Fruit fly (Drosophila melanogaster): ENCODE results near the gene Dysb.

Dysb gene

dm6 chr3L:18895079-18895478 lies 27.5 kb downstream of the Dysb start:
- TF ChIP-seq CG14014 (GFP tag; IDR thresholded peaks at IDR 0.05) (no peak), corto (GFP tag; optimal IDR thresholded peaks at IDR 0.05) (no peak), pita (GFP tag; optimal IDR thresholded peaks at IDR 0.05) (no peak), dati (GFP tag; IDR thresholded peaks at IDR 0.05) (no peak), jigr1 (GFP tag; IDR thresholded peaks at IDR 0.05) (no peak), CG12391 (tag; optimal IDR thresholded peaks at IDR 0.05) (no peak), so (GFP tag; IDR thresholded peaks at IDR 0.05) (0 out of 3 replicates have a peak, but pooled peaks have one; percentile 22), CG43689 (GFP tag; IDR thresholded peaks at IDR 0.05) (no peak), CG7839 (tag; optimal IDR thresholded peaks at IDR 0.05) (no peak), Deaf1 (tag; optimal IDR thresholded peaks at IDR 0.05) (peak; percentile 88), CG17829 (tag; optimal IDR thresholded peaks at IDR 0.05) (no peak), CG11398 (GFP tag; optimal IDR thresholded peaks at IDR 0.05) (no peak), CG15011 (GFP tag; optimal IDR thresholded peaks at IDR 0.05) (no peak), Stat92E (GFP tag; optimal IDR thresholded peaks at IDR 0.05) (no peak), CG4617 (GFP tag; optimal IDR thresholded peaks at IDR 0.05; ENCODE audit: borderline replicate concordance) (no peak), Taf1 (GFP tag; IDR thresholded peaks at IDR 0.05) (no peak), CG7372 (GFP tag; IDR thresholded peaks at IDR 0.05) (no peak), klu (GFP tag; IDR thresholded peaks at IDR 0.05) (no peak), tna (GFP tag; IDR thresholded peaks at IDR 0.05; ENCODE audit: partially characterized antibody) (no peak), vvl (GFP tag; IDR thresholded peaks at IDR 0.05) (no peak), CrebB (tag; optimal IDR thresholded peaks at IDR 0.05) (no peak), Med (GFP tag) (peak; percentile 29), Nf-YB (GFP tag; optimal IDR thresholded peaks at IDR 0.05) (no peak), CG9437 (GFP tag; optimal IDR thresholded peaks at IDR 0.05) (no peak), CG1024 (GFP tag; IDR thresholded peaks at IDR 0.05) (no peak), CG13296 (GFP tag; optimal IDR thresholded peaks at IDR 0.05) (peak; percentile 47), ase (GFP tag; IDR thresholded peaks at IDR 0.05) (no peak), CG6272 (GFP tag; IDR thresholded peaks at IDR 0.05) (no peak), CG2199 (GFP tag; IDR thresholded peaks at IDR 0.05) (peak; percentile 45; the same call in 1 of the 3 replicates), sqz (GFP tag; optimal IDR thresholded peaks at IDR 0.05) (peak; percentile 61), Dek (tag; optimal IDR thresholded peaks at IDR 0.05) (no peak), wor (GFP tag; IDR thresholded peaks at IDR 0.05) (no peak), eyg (GFP tag; optimal IDR thresholded peaks at IDR 0.05) (no peak), CG10321 (GFP tag; IDR thresholded peaks at IDR 0.05) (no peak), CG12744 (GFP tag; optimal IDR thresholded peaks at IDR 0.05) (no peak), CG17385 (GFP tag; optimal IDR thresholded peaks at IDR 0.05) (no peak), CG8944 (GFP tag; optimal IDR thresholded peaks at IDR 0.05) (no peak), CG30403 (GFP tag; optimal IDR thresholded peaks at IDR 0.05) (no peak), CG2129 (GFP tag; IDR thresholded peaks at IDR 0.05; ENCODE audit: partially characterized antibody) (no peak), CG13894 (tag; optimal IDR thresholded peaks at IDR 0.05) (peak; percentile 84), sisA (GFP tag; IDR thresholded peaks at IDR 0.05) (no peak), gsb-n (tag; optimal IDR thresholded peaks at IDR 0.05) (no peak), Hr3 (GFP tag; optimal IDR thresholded peaks at IDR 0.05) (no peak), hbn (GFP tag; IDR thresholded peaks at IDR 0.05; ENCODE audit: partially characterized antibody) (no peak), CG10431 (GFP tag; optimal IDR thresholded peaks at IDR 0.05) (no peak), CG18262 (tag; optimal IDR thresholded peaks at IDR 0.05) (no peak), pum (GFP tag; optimal IDR thresholded peaks at IDR 0.05) (no peak), Abd-B (GFP tag; optimal IDR thresholded peaks at IDR 0.05) (no peak), CG15269 (tag; optimal IDR thresholded peaks at IDR 0.05) (peak; percentile 5), Dbx (GFP tag; IDR thresholded peaks at IDR 0.05) (no peak), vnd (GFP tag; IDR thresholded peaks at IDR 0.05; ENCODE audit: partially characterized antibody) (no peak), CG4404 (GFP tag; IDR thresholded peaks at IDR 0.05) (no peak)
